Worm (Caenorhabditis elegans): ENCODE data around the gene F25F2.1.

Gene F25F2.1

ce11 chrIII:4498938-4499337 is 9.7 kb upstream of the F25F2.1 start, which contains the start of the genes C07G2.5 and atf-7:
Gene C07G2.5, minus strand, starts transcription at chrIII:4499038.
Gene atf-7, minus strand, starts transcription at chrIII:4499045.
- TF ChIP-seq ceh-44 (GFP tag; IDR thresholded peaks at IDR 0.05): no peak
- no peak for TF ChIP-seq unc-39 (tag; optimal IDR thresholded peaks at IDR 0.05)
- TF ChIP-seq ama-1 (optimal IDR thresholded peaks at IDR 0.05): peak; percentile 85
- TF ChIP-seq dve-1 (tag; optimal IDR thresholded peaks at IDR 0.05; ENCODE audit: insufficient read depth): no peak

- TF ChIP-seq aha-1 (tag): peak; percentile 48
- TF ChIP-seq madf-9 (GFP tag; conservative IDR thresholded peaks at IDR 0.05): peak; percentile 28; the same call in 1 of the 2 replicates
- TF ChIP-seq dmd-8 (GFP tag; IDR thresholded peaks at IDR 0.05): no peak
- TF ChIP-seq nhr-10 (tag; optimal IDR thresholded peaks at IDR 0.05): no peak
- no peak for TF ChIP-seq daf-19 (GFP tag; conservative IDR thresholded peaks at IDR 0.05)
- TF ChIP-seq nhr-41 (GFP tag; IDR thresholded peaks at IDR 0.05): no peak
- peak; percentile 68 for TF ChIP-seq hlh-11 (tag; optimal IDR thresholded peaks at IDR 0.05)
- no peak for TF ChIP-seq nhr-42 (GFP tag; IDR thresholded peaks at IDR 0.05)
- TF ChIP-seq dmd-6 (GFP tag; IDR thresholded peaks at IDR 0.05): peak; percentile 74
- no peak for TF ChIP-seq lin-1 (GFP tag; IDR thresholded peaks at IDR 0.05)
- no peak for TF ChIP-seq daf-8 (GFP tag; IDR thresholded peaks at IDR 0.05)
- no peak for TF ChIP-seq nhr-77 (tag; optimal IDR thresholded peaks at IDR 0.05)
- peak; percentile 50 for TF ChIP-seq T26A8.4 (GFP tag; IDR thresholded peaks at IDR 0.05)
- no peak for TF ChIP-seq ZK337.2 (GFP tag; IDR thresholded peaks at IDR 0.05)
- no peak for TF ChIP-seq lin-29 (GFP tag; IDR thresholded peaks at IDR 0.05)
- TF ChIP-seq lin-15B (tag; optimal IDR thresholded peaks at IDR 0.05): no peak
- no peak for TF ChIP-seq nhr-11 (tag; optimal IDR thresholded peaks at IDR 0.05)
- no peak for TF ChIP-seq zfp-3 (GFP tag; conservative IDR thresholded peaks at IDR 0.05)
- TF ChIP-seq arid-1 (GFP tag; conservative IDR thresholded peaks at IDR 0.05): no peak
- TF ChIP-seq zag-1 (tag; optimal IDR thresholded peaks at IDR 0.05): no peak
- TF ChIP-seq T20F7.1 (GFP tag; optimal IDR thresholded peaks at IDR 0.05): peak; percentile 1
- TF ChIP-seq set-16 (GFP tag; IDR thresholded peaks at IDR 0.05): no peak
- peak in 1 of 2 experiments; percentile 36 for TF ChIP-seq lsy-2 (tag; optimal IDR thresholded peaks at IDR 0.05)
- no peak for TF ChIP-seq spr-1 (tag; optimal IDR thresholded peaks at IDR 0.05)
- no peak for TF ChIP-seq jun-1 (tag; optimal IDR thresholded peaks at IDR 0.05)
- TF ChIP-seq ceh-32 (tag; optimal IDR thresholded peaks at IDR 0.05; ENCODE audit: poor library complexity): no peak
- TF ChIP-seq nhr-28 (tag; optimal IDR thresholded peaks at IDR 0.05): peak; percentile 74
- TF ChIP-seq unc-62 (GFP tag; optimal IDR thresholded peaks at IDR 0.05 in 1 of 2): no peak
- TF ChIP-seq unc-62 (tag; optimal IDR thresholded peaks at IDR 0.05): no peak
- peak; percentile 75 for TF ChIP-seq pqm-1 (tag; optimal IDR thresholded peaks at IDR 0.05)
- TF ChIP-seq hlh-30 (tag; optimal IDR thresholded peaks at IDR 0.05; ENCODE audit: insufficient read depth): peak; percentile 48
- TF ChIP-seq mdl-1 (tag; optimal IDR thresholded peaks at IDR 0.05): peak; percentile 32 to 41
- TF ChIP-seq lin-39 (tag; optimal IDR thresholded peaks at IDR 0.05): no peak
- TF ChIP-seq egl-43 (GFP tag; IDR thresholded peaks at IDR 0.05): 0 out of 2 replicates have a peak, but pooled peaks have one; percentile 35
- TF ChIP-seq ctbp-1 (GFP tag; IDR thresholded peaks at IDR 0.05): peak; percentile 14; the same call in 1 of the 2 replicates
- TF ChIP-seq nhr-48 (tag; optimal IDR thresholded peaks at IDR 0.05): peak; percentile 76
- no peak for TF ChIP-seq daf-16 (GFP tag; optimal IDR thresholded peaks at IDR 0.05)
- peak; percentile 57 for TF ChIP-seq daf-16 (tag; optimal IDR thresholded peaks at IDR 0.05)
- TF ChIP-seq mep-1 (tag; optimal IDR thresholded peaks at IDR 0.05): no peak
- no peak for TF ChIP-seq cey-2 (tag; optimal IDR thresholded peaks at IDR 0.05; ENCODE audit: borderline replicate concordance, insufficient read depth)
- no peak for TF ChIP-seq nhr-25 (tag; optimal IDR thresholded peaks at IDR 0.05; ENCODE audit: borderline replicate concordance, insufficient read depth)
- peak; percentile 43; the same call in 1 of the 2 replicates for TF ChIP-seq hmg-1.1 (GFP tag; IDR thresholded peaks at IDR 0.05)
- TF ChIP-seq ztf-7 (tag; optimal IDR thresholded peaks at IDR 0.05): no peak
- TF ChIP-seq mxl-3 (GFP tag; optimal IDR thresholded peaks at IDR 0.05): peak; percentile 36
- TF ChIP-seq lin-13 (GFP tag; optimal IDR thresholded peaks at IDR 0.05): no peak
Measured at ce11 chrIII:4502559-4503240, 6.0 kb upstream of the F25F2.1 start.
